Fruit fly (Drosophila melanogaster) S2 (cell line): ENCODE data around the gene FucT6.

ENCODE experiments used
- CG8478 ChIP-seq: fragments of >200 bp; optimal IDR thresholded peaks from 2 replicates; lab custom pipeline; 2018
- CTCF ChIP-seq, 2 experiments: fragments of >200 bp; optimal IDR thresholded peaks; 2 replicates each; lab custom pipeline; 2018

dm6 chrX:11720138-11720537, 10.4 kb upstream of the FucT6 start, which contains the start of gene Tango10:
- TF ChIP-seq CTCF (optimal IDR thresholded peaks at IDR 0.05; lab: Kevin White, UChicago), result no peak
- no peak for TF ChIP-seq CG8478 (lab: Kevin White, UChicago)
